Worm (Caenorhabditis elegans) whole organism, L2 larva: ENCODE data around the gene srd-63.

ENCODE experiments used
- ZK546.5 ChIP-seq: sonication (generic microtip); optimal IDR thresholded peaks from 2 replicates; lab custom pipeline; 2017; ENCODE audit warnings: missing biosample characterization, missing genetic modification characterization
- lin-13 ChIP-seq: fragments of 150-350 bp; optimal IDR thresholded peaks from 2 replicates; lab custom pipeline; 2014; ENCODE audit warnings: missing biosample characterization, missing genetic modification reagents, missing genetic modification characterization
- ztf-4 ChIP-seq: fragments of 150-350 bp; optimal IDR thresholded peaks from 2 replicates; lab custom pipeline; 2014; ENCODE audit warnings: missing biosample characterization, missing genetic modification characterization

ce11 chrV:16368143-16368542 is 25.5 kb downstream of the srd-63 start:
- TF ChIP-seq lin-13 (no peak), ztf-4 (tag; lab: Kevin White, UChicago) (no peak), ZK546.5 (tag; lab: Kevin White, UChicago) (no peak)
